Fruit fly (Drosophila melanogaster) whole organism, embryonic: Measurements from ENCODE around the gene CG7183.

Experiments
- C15 ChIP-seq: fragments of 200-800 bp; sonication (Bioruptor generic); IDR thresholded peaks from 3 replicates; pipeline ENCODE4 v1.3.6; 2022; ENCODE audit warnings: missing biosample characterization, missing genetic modification characterization
- CG10462 ChIP-seq: fragments of 200-800 bp; sonication (Bioruptor generic); optimal IDR thresholded peaks from 2 replicates; lab custom pipeline; 2016; ENCODE audit warnings: missing biosample characterization, missing genetic modification characterization
- CG10959 ChIP-seq: fragments of 200-800 bp; sonication (Bioruptor generic); IDR thresholded peaks from 2 replicates; pipeline ENCODE4 v1.3.6; 2022; ENCODE audit warnings: missing biosample characterization, missing genetic modification characterization
- CG11085 ChIP-seq: fragments of 200-800 bp; sonication (Bioruptor generic); IDR thresholded peaks from 2 replicates; pipeline ENCODE4 v1.3.6; 2022; ENCODE audit warnings: missing biosample characterization, missing genetic modification characterization
- CG11696 ChIP-seq: fragments of 200-800 bp; sonication (Bioruptor generic); IDR thresholded peaks from 2 replicates; pipeline ENCODE4 v1.3.6; 2022; ENCODE audit warnings: missing biosample characterization, missing genetic modification characterization
- CG14860 ChIP-seq: fragments of 200-800 bp; sonication (Bioruptor generic); IDR thresholded peaks from 3 replicates; pipeline ENCODE4 v1.3.6; 2022; ENCODE audit warnings: missing biosample characterization, missing genetic modification characterization; ENCODE audit not compliant: partially characterized antibody
- CG16863 ChIP-seq: fragments of 200-800 bp; sonication (Bioruptor generic); optimal IDR thresholded peaks from 3 replicates; lab custom pipeline; 2016; ENCODE audit warnings: missing biosample characterization, missing genetic modification characterization
- CG17361 ChIP-seq: fragments of 200-800 bp; sonication (Bioruptor generic); IDR thresholded peaks from 3 replicates; pipeline ENCODE4 v1.3.6; 2022; ENCODE audit warnings: missing biosample characterization, missing genetic modification characterization
- CG17612 ChIP-seq: fragments of 200-800 bp; sonication (Bioruptor generic); IDR thresholded peaks from 2 replicates; pipeline ENCODE4 v1.3.6; 2022; ENCODE audit warnings: missing biosample characterization, missing genetic modification characterization
- CG17912 ChIP-seq: fragments of 200-800 bp; sonication (Bioruptor generic); optimal IDR thresholded peaks from 2 replicates; lab custom pipeline; 2018; ENCODE audit warnings: missing biosample characterization, mild to moderate bottlenecking, missing genetic modification characterization
- CG30403 ChIP-seq: fragments of 200-800 bp; sonication (Bioruptor generic); optimal IDR thresholded peaks from 3 replicates; lab custom pipeline; 2016; ENCODE audit warnings: missing biosample characterization, missing genetic modification characterization
- CG4404 ChIP-seq: fragments of 200-800 bp; sonication (Bioruptor generic); IDR thresholded peaks from 2 replicates; pipeline ENCODE4 v1.3.6; 2022; ENCODE audit warnings: missing biosample characterization, missing genetic modification characterization
- CG4730 ChIP-seq: fragments of 200-800 bp; sonication (Bioruptor generic); IDR thresholded peaks from 2 replicates; pipeline ENCODE4 v1.3.6; 2022; ENCODE audit warnings: missing biosample characterization, missing genetic modification characterization
- CG6683 ChIP-seq: fragments of 200-800 bp; sonication (Bioruptor generic); optimal IDR thresholded peaks from 2 replicates; lab custom pipeline; 2017; ENCODE audit warnings: missing biosample characterization, mild to moderate bottlenecking, missing genetic modification characterization, missing genetic modification reagents
- CG6791 ChIP-seq: fragments of 200-800 bp; sonication (Bioruptor generic); IDR thresholded peaks from 3 replicates; pipeline ENCODE4 v1.3.6; 2022; ENCODE audit warnings: missing biosample characterization, missing genetic modification characterization; ENCODE audit not compliant: partially characterized antibody
- CG7839 ChIP-seq: fragments of 200-800 bp; sonication (Bioruptor generic); optimal IDR thresholded peaks from 3 replicates; lab custom pipeline; 2018; ENCODE audit warnings: missing biosample characterization, mild to moderate bottlenecking, missing genetic modification characterization, moderate library complexity
- CG7963 ChIP-seq: fragments of 200-800 bp; sonication (Bioruptor generic); IDR thresholded peaks from 3 replicates; pipeline ENCODE4 v1.3.6; 2022; ENCODE audit warnings: missing biosample characterization, missing genetic modification characterization; ENCODE audit not compliant: partially characterized antibody
- CG8765 ChIP-seq: fragments of 200-800 bp; sonication (Bioruptor generic); IDR thresholded peaks from 2 replicates; pipeline ENCODE4 v1.3.6; 2022; ENCODE audit warnings: missing biosample characterization, missing genetic modification characterization
- CG9437 ChIP-seq: fragments of 200-800 bp; sonication (Bioruptor generic); optimal IDR thresholded peaks from 2 replicates; lab custom pipeline; 2018; ENCODE audit warnings: missing biosample characterization, mild to moderate bottlenecking, missing genetic modification characterization
- CG9817 ChIP-seq: fragments of 200-800 bp; sonication (Bioruptor generic); optimal IDR thresholded peaks from 2 replicates; lab custom pipeline; 2018; ENCODE audit warnings: missing biosample characterization, mild to moderate bottlenecking, missing genetic modification characterization, moderate library complexity
- Dek ChIP-seq: fragments of 200-800 bp; sonication (Bioruptor generic); optimal IDR thresholded peaks from 3 replicates; lab custom pipeline; 2019; ENCODE audit warnings: missing biosample characterization, mild to moderate bottlenecking, missing genetic modification characterization, moderate library complexity
- Dref ChIP-seq: fragments of 200-800 bp; sonication (Bioruptor generic); IDR thresholded peaks from 2 replicates; pipeline ENCODE4 v1.3.6; 2022; ENCODE audit warnings: missing biosample characterization, missing genetic modification characterization
- Ets65A ChIP-seq: fragments of 200-800 bp; sonication (Bioruptor generic); peaks from one replicate; lab custom pipeline; 2016; ENCODE audit warnings: missing biosample characterization, missing genetic modification characterization
- Gsc ChIP-seq: fragments of 200-800 bp; sonication (Bioruptor generic); IDR thresholded peaks from 2 replicates; pipeline ENCODE4 v1.3.6; 2022; ENCODE audit warnings: missing biosample characterization, missing genetic modification characterization
- HHEX ChIP-seq: fragments of 200-800 bp; sonication (Bioruptor generic); optimal IDR thresholded peaks from 3 replicates; lab custom pipeline; 2017; ENCODE audit warnings: missing biosample characterization, mild to moderate bottlenecking, missing genetic modification characterization, missing genetic modification reagents
- HLHmδ ChIP-seq: fragments of 200-800 bp; sonication (Bioruptor generic); optimal IDR thresholded peaks from 2 replicates; lab custom pipeline; 2018; ENCODE audit warnings: missing biosample characterization, mild to moderate bottlenecking, missing genetic modification characterization, moderate library complexity
- Max ChIP-seq: fragments of 200-800 bp; sonication (Bioruptor generic); optimal IDR thresholded peaks from 2 replicates; lab custom pipeline; 2016; ENCODE audit warnings: missing biosample characterization, mild to moderate bottlenecking, missing genetic modification characterization
- NC2β ChIP-seq: fragments of 200-800 bp; sonication (Bioruptor generic); optimal IDR thresholded peaks from 2 replicates; lab custom pipeline; 2016; ENCODE audit warnings: missing biosample characterization, missing genetic modification characterization
- Oaz ChIP-seq: fragments of 200-800 bp; sonication (Bioruptor generic); IDR thresholded peaks from 2 replicates; pipeline ENCODE4 v1.3.6; 2022; ENCODE audit warnings: missing biosample characterization, missing genetic modification characterization
- Six4 ChIP-seq: fragments of 200-800 bp; sonication (Bioruptor generic); optimal IDR thresholded peaks from 2 replicates; lab custom pipeline; 2016; ENCODE audit warnings: missing biosample characterization, missing genetic modification characterization
- Vsx1 ChIP-seq: fragments of 200-800 bp; sonication (Bioruptor generic); optimal IDR thresholded peaks from 2 replicates; lab custom pipeline; 2017; ENCODE audit warnings: missing biosample characterization, mild to moderate bottlenecking, missing genetic modification characterization, missing genetic modification reagents
- ab ChIP-seq: fragments of 200-800 bp; sonication (Bioruptor generic); optimal IDR thresholded peaks from 2 replicates; lab custom pipeline; 2016; ENCODE audit warnings: missing biosample characterization, missing genetic modification characterization
- ac ChIP-seq: fragments of 200-800 bp; sonication (Bioruptor generic); optimal IDR thresholded peaks from 3 replicates; lab custom pipeline; 2017; ENCODE audit warnings: missing biosample characterization, mild to moderate bottlenecking, missing genetic modification characterization
- bbx ChIP-seq: fragments of 200-800 bp; sonication (Bioruptor generic); IDR thresholded peaks from 2 replicates; pipeline ENCODE4 v1.3.6; 2022; ENCODE audit warnings: missing biosample characterization, missing genetic modification characterization; ENCODE audit not compliant: partially characterized antibody
- caup ChIP-seq: fragments of 200-800 bp; sonication (Bioruptor generic); optimal IDR thresholded peaks from 3 replicates; lab custom pipeline; 2017; ENCODE audit warnings: missing biosample characterization, mild to moderate bottlenecking, missing genetic modification characterization, moderate library complexity; ENCODE audit not compliant: severe bottlenecking
- cwo ChIP-seq: fragments of 200-800 bp; sonication (Bioruptor generic); optimal IDR thresholded peaks from 3 replicates; lab custom pipeline; 2017; ENCODE audit warnings: missing biosample characterization, missing genetic modification characterization, mild to moderate bottlenecking, moderate library complexity, missing genetic modification reagents
- danr ChIP-seq: fragments of 200-800 bp; sonication (Bioruptor generic); IDR thresholded peaks from 2 replicates; pipeline ENCODE4 v1.3.6; 2022; ENCODE audit warnings: missing biosample characterization, missing genetic modification characterization
- dysf ChIP-seq: fragments of 200-800 bp; sonication (Bioruptor generic); IDR thresholded peaks from 3 replicates; pipeline ENCODE4 v1.3.6; 2022; ENCODE audit warnings: missing biosample characterization, missing genetic modification characterization
- ewg ChIP-seq: fragments of 200-800 bp; sonication (Bioruptor generic); optimal IDR thresholded peaks from 3 replicates; lab custom pipeline; 2017; ENCODE audit warnings: mild to moderate bottlenecking, missing biosample characterization, missing genetic modification reagents, missing genetic modification characterization
- hkb ChIP-seq, 2 experiments: fragments of 200-800 bp in 1 of 2; fragments of >200 bp in 1 of 2; sonication (Bioruptor generic) in 1 of 2; IDR thresholded peaks in 1 of 2; optimal IDR thresholded peaks in 1 of 2; 2 replicates each; pipeline versions ENCODE4 v1.3.6 to Lab custom; 2017 to 2022; ENCODE audit warnings: missing biosample characterization in 1 of 2, missing genetic modification characterization in 1 of 2
- jumu ChIP-seq: fragments of 200-800 bp; sonication (Bioruptor generic); optimal IDR thresholded peaks from 3 replicates; lab custom pipeline; 2016; ENCODE audit warnings: missing biosample characterization, missing genetic modification characterization
- maf-S ChIP-seq: fragments of 200-800 bp; sonication (Bioruptor generic); optimal IDR thresholded peaks from 2 replicates; lab custom pipeline; 2016; ENCODE audit warnings: missing biosample characterization, missing genetic modification characterization
- mirr ChIP-seq: fragments of 200-800 bp; sonication (Bioruptor generic); optimal IDR thresholded peaks from 3 replicates; lab custom pipeline; 2018; ENCODE audit warnings: missing biosample characterization, mild to moderate bottlenecking, missing genetic modification characterization
- pnt ChIP-seq: fragments of 200-800 bp; sonication (Bioruptor generic); optimal IDR thresholded peaks from 3 replicates; lab custom pipeline; 2016; ENCODE audit warnings: missing biosample characterization, missing genetic modification characterization
- run ChIP-seq: fragments of 200-800 bp; sonication (Bioruptor generic); optimal IDR thresholded peaks from 3 replicates; lab custom pipeline; 2018; ENCODE audit warnings: missing biosample characterization, mild to moderate bottlenecking, missing genetic modification characterization
- sc ChIP-seq, 3 experiments: fragments of >200 bp in 2 of 3; fragments of 200-800 bp in 1 of 3; sonication (Bioruptor generic) in 1 of 3; optimal IDR thresholded peaks; 2 replicates in 2 of 3; 3 replicates in 1 of 3; lab custom pipeline; 2017; ENCODE audit warnings: mild to moderate bottlenecking in 1 of 3, missing biosample characterization in 1 of 3, missing genetic modification characterization in 1 of 3, missing genetic modification reagents in 1 of 3
- sens ChIP-seq: fragments of 200-800 bp; sonication (Bioruptor generic); peaks from one replicate; lab custom pipeline; 2016; ENCODE audit warnings: missing biosample characterization, missing genetic modification characterization
- tll ChIP-seq, 2 experiments: fragments of 200-800 bp in 1 of 2; fragments of >200 bp in 1 of 2; sonication (Bioruptor generic) in 1 of 2; optimal IDR thresholded peaks; 2 replicates each; lab custom pipeline; 2017 to 2019; ENCODE audit warnings: missing biosample characterization in 2 of 2, missing genetic modification characterization in 2 of 2, mild to moderate bottlenecking in 1 of 2, moderate library complexity in 1 of 2
- unc-4 ChIP-seq: fragments of 200-800 bp; sonication (Bioruptor generic); IDR thresholded peaks from 2 replicates; pipeline ENCODE4 v1.3.6; 2022; ENCODE audit warnings: missing biosample characterization, missing genetic modification characterization; ENCODE audit not compliant: partially characterized antibody

CG7183 gene

DNA sequence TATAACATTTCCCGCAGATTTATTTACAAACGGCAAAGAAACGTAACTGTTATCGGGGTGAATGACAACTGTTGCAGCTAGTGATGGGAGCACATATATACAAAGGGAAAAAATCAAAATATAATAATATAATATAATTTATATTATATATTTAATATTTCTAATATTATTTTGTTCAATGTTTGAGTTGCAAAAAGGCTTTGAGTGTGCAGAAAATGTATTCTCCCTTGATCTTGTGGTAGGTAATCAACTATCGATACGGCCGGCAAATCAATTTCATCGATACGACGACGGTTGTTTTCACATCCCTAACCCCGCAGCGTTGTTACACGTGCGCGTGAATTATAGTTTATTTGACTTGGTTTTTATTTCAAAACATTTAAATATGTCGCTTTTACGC is 2.9 kb upstream of the CG7183 start, which contains the start of the genes mTerf5 and Non3 (continued):
- TF ChIP-seq hkb (optimal IDR thresholded peaks at IDR 0.05; lab: Kevin White, UChicago) = no peak
- peak; percentile 66 for TF ChIP-seq hkb (GFP tag; IDR thresholded peaks at IDR 0.05; lab: Robert Waterston, UW)
- peak; percentile 31; the same call in 1 of the 2 replicates for TF ChIP-seq CG8765 (GFP tag; lab: Robert Waterston, UW)
- TF ChIP-seq HLHmδ = no peak
- no peak for TF ChIP-seq C15 (GFP tag; lab: Robert Waterston, UW)
- TF ChIP-seq CG30403 (GFP tag; lab: Kevin White, UChicago) = peak; percentile 61
- peak; percentile 90 for TF ChIP-seq unc-4
- peak; percentile 81 for TF ChIP-seq CG14860 (GFP tag; lab: Robert Waterston, UW)
- TF ChIP-seq mirr (GFP tag; lab: Kevin White, UChicago) = no peak
- peak; percentile 40 for TF ChIP-seq CG6683 (GFP tag; lab: Kevin White, UChicago)
- TF ChIP-seq tll (GFP tag; optimal IDR thresholded peaks at IDR 0.05; lab: Kevin White, UChicago) = no peak
- TF ChIP-seq CG7839 = peak; percentile 63
- peak; percentile 68 for TF ChIP-seq CG9817 (tag; lab: Kevin White, UChicago)
- peak; percentile 83 for TF ChIP-seq Ets65A
- TF ChIP-seq Dref = peak; percentile 77
- TF ChIP-seq Max (GFP tag; lab: Kevin White, UChicago) = peak; percentile 82
- peak; percentile 72; the same call in 1 of the 2 replicates for TF ChIP-seq bbx (GFP tag; lab: Robert Waterston, UW)
- peak; percentile 86 for TF ChIP-seq CG9437
- no peak for TF ChIP-seq Gsc (GFP tag; lab: Robert Waterston, UW)
- no peak for TF ChIP-seq Oaz (GFP tag; lab: Robert Waterston, UW)
- peak; percentile 36 for TF ChIP-seq Dek (tag; lab: Kevin White, UChicago)
- TF ChIP-seq CG10462 = no peak
- TF ChIP-seq sc (optimal IDR thresholded peaks at IDR 0.05; lab: Kevin White, UChicago) = no peak
- peak; percentile 34 for TF ChIP-seq sc (GFP tag; optimal IDR thresholded peaks at IDR 0.05; lab: Kevin White, UChicago)
- TF ChIP-seq danr = no peak
- peak; percentile 51 for TF ChIP-seq Six4 (GFP tag; lab: Kevin White, UChicago)
- TF ChIP-seq CG11085 (GFP tag; lab: Robert Waterston, UW) = no peak
- no peak for TF ChIP-seq ab (GFP tag; lab: Kevin White, UChicago)
- peak; percentile 58 for TF ChIP-seq caup (GFP tag; lab: Kevin White, UChicago)
- peak; percentile 83 for TF ChIP-seq sens (GFP tag; lab: Kevin White, UChicago)
- TF ChIP-seq Vsx1 (GFP tag; lab: Kevin White, UChicago) = peak; percentile 27
- 0 out of 3 replicates have a peak, but pooled peaks have one; percentile 36 for TF ChIP-seq dysf
- peak; percentile 58; the same call in 2 of the 3 replicates for TF ChIP-seq CG17361 (GFP tag; lab: Robert Waterston, UW)
- no peak for TF ChIP-seq CG17612 (GFP tag; lab: Robert Waterston, UW)
- no peak for TF ChIP-seq maf-S (GFP tag; lab: Kevin White, UChicago)
- peak; percentile 34; the same call in 1 of the 2 replicates for TF ChIP-seq CG4404 (GFP tag; lab: Robert Waterston, UW)
- peak; percentile 22 for TF ChIP-seq CG17912 (GFP tag; lab: Kevin White, UChicago)
- TF ChIP-seq ac (GFP tag; lab: Kevin White, UChicago) = no peak
- TF ChIP-seq CG6791 (GFP tag; lab: Robert Waterston, UW) = peak; percentile 78
- no peak for TF ChIP-seq NC2β (GFP tag; lab: Kevin White, UChicago)
- TF ChIP-seq jumu (GFP tag; lab: Kevin White, UChicago) = peak; percentile 23
- no peak for TF ChIP-seq CG11696 (GFP tag; lab: Robert Waterston, UW)
- TF ChIP-seq CG16863 (GFP tag; lab: Kevin White, UChicago) = peak; percentile 44
- TF ChIP-seq HHEX (GFP tag; lab: Kevin White, UChicago) = peak; percentile 40
- TF ChIP-seq CG10959 (GFP tag; lab: Robert Waterston, UW) = no peak
- peak; percentile 70 for TF ChIP-seq cwo (GFP tag; lab: Kevin White, UChicago)
- TF ChIP-seq CG4730 (GFP tag; lab: Robert Waterston, UW) = peak; percentile 21; the same call in 1 of the 2 replicates
- TF ChIP-seq pnt (GFP tag; lab: Kevin White, UChicago) = no peak
- TF ChIP-seq run (tag; lab: Kevin White, UChicago) = no peak
- TF ChIP-seq CG7963 (GFP tag; lab: Robert Waterston, UW) = peak; percentile 76; the same call in 2 of the 3 replicates
- TF ChIP-seq ewg (GFP tag; lab: Kevin White, UChicago) = peak; percentile 81
